Fruit fly (Drosophila melanogaster): ENCODE measurements around the gene CG9917.
A peak's percentile ranks its signal among the peaks of the same experiment; 100 is the strongest.

CG9917 gene

DNA sequence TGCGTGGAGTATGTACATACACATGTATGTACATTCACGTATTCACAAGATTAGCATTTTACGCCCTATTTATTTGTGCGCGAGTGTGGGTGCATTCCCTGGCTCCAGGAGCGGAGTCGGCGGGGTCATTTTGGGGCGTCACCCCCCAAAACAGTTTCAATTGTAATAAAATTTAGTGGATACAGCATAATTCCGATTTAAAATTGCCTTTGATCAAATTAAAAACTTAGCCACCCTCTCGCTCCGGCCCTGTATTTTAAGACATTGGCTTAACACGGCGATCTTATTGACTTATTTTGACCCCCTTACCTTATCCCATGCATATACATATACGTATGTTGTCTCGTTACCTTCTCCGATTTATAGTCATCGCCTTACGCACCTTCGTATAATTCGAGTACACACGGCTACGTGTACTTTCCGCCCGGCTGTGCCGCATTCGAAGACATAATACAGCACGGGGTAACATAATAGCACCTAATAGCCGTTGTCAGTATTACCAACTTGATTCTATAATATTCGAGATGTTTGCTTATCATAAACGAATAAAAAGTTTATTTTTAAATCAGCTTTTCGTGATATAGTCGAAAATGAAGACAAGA is 43.6 kb downstream of the CG9917 start (continued):
- TF ChIP-seq CG10979 (tag; optimal IDR thresholded peaks at IDR 0.05) (peak; percentile 72), CG16813 (GFP tag; IDR thresholded peaks at IDR 0.05; ENCODE audit: partially characterized antibody) (peak; percentile 56; the same call in 2 of the 3 replicates), Ptx1 (GFP tag; IDR thresholded peaks at IDR 0.05) (peak; percentile 95), dmrt11E (tag; optimal IDR thresholded peaks at IDR 0.05) (peak; percentile 61), pros (GFP tag; optimal IDR thresholded peaks at IDR 0.05) (peak; percentile 19), CG3281 (GFP tag; optimal IDR thresholded peaks at IDR 0.05) (peak; percentile 67), CG1603 (tag; optimal IDR thresholded peaks at IDR 0.05) (peak; percentile 86), Bgb (GFP tag; IDR thresholded peaks at IDR 0.05; ENCODE audit: partially characterized antibody) (peak; percentile 72), unc-4 (GFP tag; IDR thresholded peaks at IDR 0.05; ENCODE audit: partially characterized antibody) (no peak), CG1792 (GFP tag; optimal IDR thresholded peaks at IDR 0.05) (peak; percentile 71), chn (GFP tag; optimal IDR thresholded peaks at IDR 0.05) (peak; percentile 73), Rx (GFP tag; IDR thresholded peaks at IDR 0.05) (peak; percentile 81), D19A (tag; optimal IDR thresholded peaks at IDR 0.05) (peak; percentile 64), Ets97D (GFP tag; optimal IDR thresholded peaks at IDR 0.05) (peak; percentile 40), CG17568 (GFP tag; optimal IDR thresholded peaks at IDR 0.05) (no peak), CG17186 (GFP tag; optimal IDR thresholded peaks at IDR 0.05) (peak; percentile 22), CG14860 (GFP tag; IDR thresholded peaks at IDR 0.05; ENCODE audit: partially characterized antibody) (no peak), CG5245 (GFP tag; optimal IDR thresholded peaks at IDR 0.05) (peak; percentile 76), CG15514 (GFP tag; optimal IDR thresholded peaks at IDR 0.05) (peak; percentile 50), CG7928 (GFP tag; optimal IDR thresholded peaks at IDR 0.05) (no peak), az2 (GFP tag; optimal IDR thresholded peaks at IDR 0.05) (peak; percentile 78), Scr (GFP tag; IDR thresholded peaks at IDR 0.05; ENCODE audit: partially characterized antibody) (no peak), dm (GFP tag; optimal IDR thresholded peaks at IDR 0.05) (peak; percentile 43), trem (tag; optimal IDR thresholded peaks at IDR 0.05) (peak; percentile 23), trh (GFP tag; optimal IDR thresholded peaks at IDR 0.05) (no peak), CG7357 (GFP tag; IDR thresholded peaks at IDR 0.05) (peak; percentile 80), sug (tag; optimal IDR thresholded peaks at IDR 0.05) (peak; percentile 73), Sin3A (optimal IDR thresholded peaks at IDR 0.05) (no peak), CG12071 (GFP tag; optimal IDR thresholded peaks at IDR 0.05) (peak; percentile 70), Trl (optimal IDR thresholded peaks at IDR 0.05) (no peak), Trl (GFP tag; optimal IDR thresholded peaks at IDR 0.05) (peak; percentile 89), run (tag; optimal IDR thresholded peaks at IDR 0.05) (peak; percentile 52), Poxn (GFP tag; IDR thresholded peaks at IDR 0.05) (peak; percentile 74), usp (GFP tag; optimal IDR thresholded peaks at IDR 0.05) (no peak), CG16815 (GFP tag; optimal IDR thresholded peaks at IDR 0.05) (peak; percentile 82), Aef1 (GFP tag; IDR thresholded peaks at IDR 0.05) (peak; percentile 94), CG4360 (GFP tag; IDR thresholded peaks at IDR 0.05) (0 out of 2 replicates have a peak, but pooled peaks have one; percentile 18), ERR (GFP tag; optimal IDR thresholded peaks at IDR 0.05) (peak; percentile 86), Mes4 (GFP tag; optimal IDR thresholded peaks at IDR 0.05) (peak; percentile 42), CG10267 (tag; optimal IDR thresholded peaks at IDR 0.05) (peak; percentile 17), Optix (GFP tag; IDR thresholded peaks at IDR 0.05) (peak; percentile 88), Eip74EF (GFP tag; optimal IDR thresholded peaks at IDR 0.05) (peak in 1 of 2 experiments; percentile 56), CG1529 (GFP tag; optimal IDR thresholded peaks at IDR 0.05) (peak; percentile 47), pita (GFP tag; optimal IDR thresholded peaks at IDR 0.05) (no peak), NFAT (GFP tag; IDR thresholded peaks at IDR 0.05) (peak; percentile 80), br (optimal IDR thresholded peaks at IDR 0.05) (no peak), vnd (GFP tag; IDR thresholded peaks at IDR 0.05; ENCODE audit: partially characterized antibody) (0 out of 3 replicates have a peak, but pooled peaks have one; percentile 11), Hr78 (GFP tag; optimal IDR thresholded peaks at IDR 0.05) (peak in 1 of 2 experiments; percentile 45), grn (GFP tag; optimal IDR thresholded peaks at IDR 0.05) (no peak), CG2202 (tag; optimal IDR thresholded peaks at IDR 0.05) (peak; percentile 39)
